Fruit fly (Drosophila melanogaster) whole organism, embryonic: ENCODE data around the gene CG46307.

ENCODE experiments used
- CG11398 ChIP-seq: fragments of 200-800 bp; sonication (Bioruptor generic); optimal IDR thresholded peaks from 2 replicates; lab custom pipeline; 2016; ENCODE audit warnings: missing biosample characterization, missing genetic modification characterization
- CG11695 ChIP-seq: fragments of 200-800 bp; sonication (Bioruptor generic); IDR thresholded peaks from 3 replicates; pipeline ENCODE4 v1.3.6; 2022; ENCODE audit warnings: missing biosample characterization, missing genetic modification characterization
- CG14860 ChIP-seq: fragments of 200-800 bp; sonication (Bioruptor generic); IDR thresholded peaks from 3 replicates; pipeline ENCODE4 v1.3.6; 2022; ENCODE audit warnings: missing biosample characterization, missing genetic modification characterization; ENCODE audit not compliant: partially characterized antibody
- CG15696 ChIP-seq: fragments of 200-800 bp; sonication (Bioruptor generic); optimal IDR thresholded peaks from 2 replicates; lab custom pipeline; 2019; ENCODE audit warnings: missing biosample characterization, mild to moderate bottlenecking, missing genetic modification characterization, moderate library complexity
- CG1603 ChIP-seq: fragments of 200-800 bp; sonication (Bioruptor generic); optimal IDR thresholded peaks from 2 replicates; lab custom pipeline; 2019; ENCODE audit warnings: missing biosample characterization, mild to moderate bottlenecking, missing genetic modification characterization, moderate library complexity
- CG17328 ChIP-seq: fragments of 200-800 bp; sonication (Bioruptor generic); IDR thresholded peaks from 2 replicates; pipeline ENCODE4 v1.3.6; 2022; ENCODE audit warnings: missing biosample characterization, missing genetic modification characterization
- CG1792 ChIP-seq: fragments of 200-800 bp; sonication (Bioruptor generic); optimal IDR thresholded peaks from 2 replicates; lab custom pipeline; 2016; ENCODE audit warnings: missing biosample characterization, missing genetic modification characterization
- CG18599 ChIP-seq: fragments of 200-800 bp; sonication (Bioruptor generic); optimal IDR thresholded peaks from 3 replicates; lab custom pipeline; 2017; ENCODE audit warnings: missing biosample characterization, missing genetic modification characterization, mild to moderate bottlenecking, moderate library complexity, missing genetic modification reagents
- CG32532 ChIP-seq: fragments of 200-800 bp; sonication (Bioruptor generic); IDR thresholded peaks from 2 replicates; pipeline ENCODE4 v1.3.6; 2022; ENCODE audit warnings: missing biosample characterization, missing genetic modification characterization
- CG3281 ChIP-seq: fragments of 200-800 bp; sonication (Bioruptor generic); optimal IDR thresholded peaks from 3 replicates; lab custom pipeline; 2017; ENCODE audit warnings: missing biosample characterization, mild to moderate bottlenecking, missing genetic modification characterization
- CG34376 ChIP-seq: fragments of 200-800 bp; sonication (Bioruptor generic); optimal IDR thresholded peaks from 2 replicates; lab custom pipeline; 2018; ENCODE audit warnings: missing biosample characterization, mild to moderate bottlenecking, missing genetic modification characterization
- CG6683 ChIP-seq: fragments of 200-800 bp; sonication (Bioruptor generic); optimal IDR thresholded peaks from 2 replicates; lab custom pipeline; 2017; ENCODE audit warnings: missing biosample characterization, mild to moderate bottlenecking, missing genetic modification characterization, missing genetic modification reagents
- CG6765 ChIP-seq: fragments of 200-800 bp; sonication (Bioruptor generic); optimal IDR thresholded peaks from 3 replicates; lab custom pipeline; 2017; ENCODE audit warnings: missing biosample characterization, mild to moderate bottlenecking, missing genetic modification characterization
- CG6854 ChIP-seq: fragments of 200-800 bp; sonication (Bioruptor generic); optimal IDR thresholded peaks from 3 replicates; lab custom pipeline; 2017; ENCODE audit warnings: missing biosample characterization, mild to moderate bottlenecking, missing genetic modification characterization
- CG8359 ChIP-seq: fragments of 200-800 bp; sonication (Bioruptor generic); optimal IDR thresholded peaks from 2 replicates; lab custom pipeline; 2017; ENCODE audit warnings: missing biosample characterization, mild to moderate bottlenecking, missing genetic modification characterization, borderline replicate concordance
- CG9797 ChIP-seq: fragments of 200-800 bp; sonication (Bioruptor generic); optimal IDR thresholded peaks from 3 replicates; lab custom pipeline; 2018; ENCODE audit warnings: missing biosample characterization, mild to moderate bottlenecking, missing genetic modification characterization
- CG9932 ChIP-seq: fragments of 200-800 bp; sonication (Bioruptor generic); IDR thresholded peaks from 2 replicates; pipeline ENCODE4 v1.3.6; 2022; ENCODE audit warnings: missing biosample characterization, missing genetic modification characterization
- CrebB ChIP-seq: fragments of 200-800 bp; sonication (Bioruptor generic); optimal IDR thresholded peaks from 3 replicates; lab custom pipeline; 2018; ENCODE audit warnings: missing biosample characterization, mild to moderate bottlenecking, missing genetic modification characterization
- Dek ChIP-seq: fragments of 200-800 bp; sonication (Bioruptor generic); optimal IDR thresholded peaks from 3 replicates; lab custom pipeline; 2019; ENCODE audit warnings: missing biosample characterization, mild to moderate bottlenecking, missing genetic modification characterization, moderate library complexity
- Dip2 ChIP-seq: fragments of 200-800 bp; sonication (Bioruptor generic); IDR thresholded peaks from 2 replicates; pipeline ENCODE4 v1.3.6; 2022; ENCODE audit warnings: missing biosample characterization, missing genetic modification characterization
- Ets65A ChIP-seq: fragments of 200-800 bp; sonication (Bioruptor generic); peaks from one replicate; lab custom pipeline; 2016; ENCODE audit warnings: missing biosample characterization, missing genetic modification characterization
- HLH3B ChIP-seq: fragments of 200-800 bp; sonication (Bioruptor generic); IDR thresholded peaks from 2 replicates; pipeline ENCODE4 v1.3.6; 2022; ENCODE audit warnings: missing biosample characterization, missing genetic modification characterization
- Hr3 ChIP-seq: fragments of 200-800 bp; sonication (Bioruptor generic); optimal IDR thresholded peaks from 3 replicates; lab custom pipeline; 2016; ENCODE audit warnings: missing biosample characterization, missing genetic modification characterization
- Jarid2 ChIP-seq: fragments of 200-800 bp; sonication (Bioruptor generic); optimal IDR thresholded peaks from 3 replicates; lab custom pipeline; 2017; ENCODE audit warnings: mild to moderate bottlenecking, missing biosample characterization, missing genetic modification reagents, missing genetic modification characterization
- NFAT ChIP-seq: fragments of 200-800 bp; sonication (Bioruptor generic); IDR thresholded peaks from 2 replicates; pipeline ENCODE4 v1.3.6; 2022; ENCODE audit warnings: missing biosample characterization, missing genetic modification characterization
- NK7.1 ChIP-seq: fragments of 200-800 bp; sonication (Bioruptor generic); optimal IDR thresholded peaks from 3 replicates; lab custom pipeline; 2016; ENCODE audit warnings: missing biosample characterization, missing genetic modification characterization
- Nf-YA ChIP-seq: fragments of 200-800 bp; sonication (Bioruptor generic); IDR thresholded peaks from 2 replicates; pipeline ENCODE4 v1.3.6; 2022; ENCODE audit warnings: missing biosample characterization, missing genetic modification characterization
- Opbp ChIP-seq: fragments of 200-800 bp; sonication (Bioruptor generic); IDR thresholded peaks from 3 replicates; pipeline ENCODE4 v1.3.6; 2022; ENCODE audit warnings: missing biosample characterization, missing genetic modification characterization; ENCODE audit not compliant: partially characterized antibody
- Sox100B ChIP-seq: fragments of 200-800 bp; sonication (Bioruptor generic); optimal IDR thresholded peaks from 3 replicates; lab custom pipeline; 2018; ENCODE audit warnings: missing biosample characterization, mild to moderate bottlenecking, missing genetic modification characterization
- ap ChIP-seq: fragments of 200-800 bp; sonication (Bioruptor generic); IDR thresholded peaks from 2 replicates; pipeline ENCODE4 v1.3.6; 2022; ENCODE audit warnings: missing biosample characterization, missing genetic modification characterization
- bab2 ChIP-seq: fragments of 200-800 bp; sonication (Bioruptor generic); optimal IDR thresholded peaks from 2 replicates; lab custom pipeline; 2016; ENCODE audit warnings: missing biosample characterization, missing genetic modification characterization
- cg ChIP-seq: fragments of 200-800 bp; sonication (Bioruptor generic); optimal IDR thresholded peaks from 3 replicates; lab custom pipeline; 2019; ENCODE audit warnings: missing biosample characterization, mild to moderate bottlenecking, missing genetic modification characterization, moderate library complexity
- croc ChIP-seq: fragments of 200-800 bp; sonication (Bioruptor generic); conservative IDR thresholded peaks from 3 replicates; pipeline ENCODE4 v1.3.6; 2022; ENCODE audit warnings: missing biosample characterization, missing genetic modification characterization
- cwo ChIP-seq: fragments of 200-800 bp; sonication (Bioruptor generic); optimal IDR thresholded peaks from 3 replicates; lab custom pipeline; 2017; ENCODE audit warnings: missing biosample characterization, missing genetic modification characterization, mild to moderate bottlenecking, moderate library complexity, missing genetic modification reagents
- exex ChIP-seq: fragments of 200-800 bp; sonication (Bioruptor generic); optimal IDR thresholded peaks from 4 replicates; lab custom pipeline; 2018; ENCODE audit warnings: missing biosample characterization, mild to moderate bottlenecking, missing genetic modification characterization, moderate library complexity
- eyg ChIP-seq: fragments of 200-800 bp; sonication (Bioruptor generic); optimal IDR thresholded peaks from 3 replicates; lab custom pipeline; 2016; ENCODE audit warnings: missing biosample characterization, missing genetic modification characterization
- ham ChIP-seq: fragments of 200-800 bp; sonication (Bioruptor generic); IDR thresholded peaks from 2 replicates; pipeline ENCODE4 v1.3.6; 2022; ENCODE audit warnings: missing biosample characterization, missing genetic modification characterization
- lov ChIP-seq, 2 experiments: fragments of 200-800 bp in 1 of 2; fragments of >200 bp in 1 of 2; sonication (Bioruptor generic) in 1 of 2; IDR thresholded peaks in 1 of 2; optimal IDR thresholded peaks in 1 of 2; 2 replicates in 1 of 2; 3 replicates in 1 of 2; pipeline versions ENCODE4 v1.3.6 to Lab custom; 2017 to 2022; ENCODE audit warnings: missing biosample characterization in 1 of 2, missing genetic modification characterization in 1 of 2
- mld ChIP-seq: fragments of 200-800 bp; sonication (Bioruptor generic); IDR thresholded peaks from 3 replicates; pipeline ENCODE4 v1.3.6; 2022; ENCODE audit warnings: missing biosample characterization, missing genetic modification characterization; ENCODE audit not compliant: partially characterized antibody
- odd ChIP-seq: fragments of 200-800 bp; sonication (Bioruptor generic); optimal IDR thresholded peaks from 2 replicates; lab custom pipeline; 2017; ENCODE audit warnings: missing biosample characterization, mild to moderate bottlenecking, missing genetic modification characterization
- ranshi ChIP-seq: fragments of 200-800 bp; sonication (Bioruptor generic); IDR thresholded peaks from 2 replicates; pipeline ENCODE4 v1.3.6; 2022; ENCODE audit warnings: missing biosample characterization, missing genetic modification characterization
- sens ChIP-seq: fragments of 200-800 bp; sonication (Bioruptor generic); peaks from one replicate; lab custom pipeline; 2016; ENCODE audit warnings: missing biosample characterization, missing genetic modification characterization
- slbo ChIP-seq: fragments of 200-800 bp; sonication (Bioruptor generic); IDR thresholded peaks from 2 replicates; pipeline ENCODE4 v1.3.6; 2022; ENCODE audit warnings: missing biosample characterization, missing genetic modification characterization
- slou ChIP-seq: fragments of 200-800 bp; sonication (Bioruptor generic); optimal IDR thresholded peaks from 3 replicates; lab custom pipeline; 2016; ENCODE audit warnings: missing biosample characterization, missing genetic modification characterization
- ssp ChIP-seq: fragments of 200-800 bp; sonication (Bioruptor generic); IDR thresholded peaks from 2 replicates; pipeline ENCODE4 v1.3.6; 2022; ENCODE audit warnings: missing biosample characterization, missing genetic modification characterization
- tin ChIP-seq: fragments of 200-800 bp; sonication (Bioruptor generic); optimal IDR thresholded peaks from 3 replicates; lab custom pipeline; 2016; ENCODE audit warnings: missing biosample characterization, missing genetic modification characterization
- trem ChIP-seq: fragments of 200-800 bp; optimal IDR thresholded peaks from 3 replicates; lab custom pipeline; 2019; ENCODE audit warnings: missing biosample characterization, mild to moderate bottlenecking, missing genetic modification characterization, moderate library complexity
- vfl ChIP-seq: fragments of 200-800 bp; sonication (Bioruptor generic); optimal IDR thresholded peaks from 2 replicates; lab custom pipeline; 2016; ENCODE audit warnings: missing biosample characterization, missing genetic modification characterization
- wor ChIP-seq: fragments of 200-800 bp; sonication (Bioruptor generic); IDR thresholded peaks from 2 replicates; pipeline ENCODE4 v1.3.6; 2022; ENCODE audit warnings: missing biosample characterization, missing genetic modification characterization
- zen ChIP-seq: fragments of 200-800 bp; sonication (Bioruptor generic); optimal IDR thresholded peaks from 3 replicates; lab custom pipeline; 2018; ENCODE audit warnings: missing biosample characterization, mild to moderate bottlenecking, missing genetic modification characterization, moderate library complexity

Gene CG46307

dm6 chr2L:21163311-21163842 lies 59.0 kb downstream of the CG46307 start, which contains the start of gene Noc2 (continued):
- TF ChIP-seq Dek (tag; lab: Kevin White, UChicago) (no peak), CG14860 (no peak), Ets65A (GFP tag; lab: Kevin White, UChicago) (peak; percentile 74), Dip2 (GFP tag; lab: Robert Waterston, UW) (no peak), cg (GFP tag; lab: Kevin White, UChicago) (no peak), CG1792 (GFP tag; lab: Kevin White, UChicago) (no peak), CG9932 (GFP tag; lab: Robert Waterston, UW) (peak; percentile 70), CG6765 (GFP tag; lab: Kevin White, UChicago) (peak; percentile 53), CG3281 (GFP tag; lab: Kevin White, UChicago) (peak; percentile 58), lov (optimal IDR thresholded peaks at IDR 0.05; lab: Kevin White, UChicago) (no peak), lov (GFP tag; IDR thresholded peaks at IDR 0.05; lab: Robert Waterston, UW) (no peak), CG11695 (GFP tag; lab: Robert Waterston, UW) (no peak), NFAT (GFP tag; lab: Robert Waterston, UW) (peak; percentile 44; the same call in 1 of the 2 replicates), ap (0 out of 2 replicates have a peak, but pooled peaks have one; percentile 32), CG18599 (peak; percentile 54), slou (GFP tag; lab: Kevin White, UChicago) (peak; percentile 31), NK7.1 (no peak), CG15696 (tag; lab: Kevin White, UChicago) (peak; percentile 27), Jarid2 (no peak), tin (peak; percentile 50), exex (tag; lab: Kevin White, UChicago) (no peak), zen (peak; percentile 6), CG34376 (no peak), slbo (GFP tag; lab: Robert Waterston, UW) (peak; percentile 79), ranshi (GFP tag; lab: Robert Waterston, UW) (peak; percentile 56; the same call in 1 of the 2 replicates), eyg (GFP tag; lab: Kevin White, UChicago) (no peak), CG6683 (GFP tag; lab: Kevin White, UChicago) (no peak), croc (GFP tag; lab: Robert Waterston, UW) (no peak), Hr3 (GFP tag; lab: Kevin White, UChicago) (peak; percentile 72), ham (GFP tag; lab: Robert Waterston, UW) (no peak), trem (tag; lab: Kevin White, UChicago) (peak; percentile 92), odd (GFP tag; lab: Kevin White, UChicago) (no peak), CG1603 (tag; lab: Kevin White, UChicago) (peak; percentile 51), CG11398 (GFP tag; lab: Kevin White, UChicago) (no peak), bab2 (GFP tag; lab: Kevin White, UChicago) (no peak), HLH3B (GFP tag; lab: Robert Waterston, UW) (0 out of 2 replicates have a peak, but pooled peaks have one; percentile 19), Nf-YA (no peak), mld (GFP tag; lab: Robert Waterston, UW) (no peak), CG32532 (GFP tag; lab: Robert Waterston, UW) (peak; percentile 60), Sox100B (GFP tag; lab: Kevin White, UChicago) (peak; percentile 56), CG6854 (GFP tag; lab: Kevin White, UChicago) (no peak), wor (no peak), CG8359 (no peak), ssp (GFP tag; lab: Robert Waterston, UW) (peak; percentile 28; the same call in 1 of the 2 replicates), Opbp (GFP tag; lab: Robert Waterston, UW) (no peak), CrebB (tag; lab: Kevin White, UChicago) (no peak), cwo (GFP tag; lab: Kevin White, UChicago) (peak; percentile 46), CG9797 (GFP tag; lab: Kevin White, UChicago) (no peak), CG17328 (GFP tag; lab: Robert Waterston, UW) (0 out of 2 replicates have a peak, but pooled peaks have one; percentile 24), vfl (GFP tag; lab: Kevin White, UChicago) (no peak), sens (GFP tag; lab: Kevin White, UChicago) (peak; percentile 39)
